Fruit fly (Drosophila melanogaster) whole organism, embryonic: Measurements from ENCODE around the gene Mst36Fb.

Experiments used
- Asciz ChIP-seq: fragments of 200-800 bp; sonication (Bioruptor generic); optimal IDR thresholded peaks from 2 replicates; lab custom pipeline; 2017; ENCODE audit warnings: missing biosample characterization, mild to moderate bottlenecking, missing genetic modification characterization, missing genetic modification reagents
- Bteb2 ChIP-seq: fragments of 200-800 bp; sonication (Bioruptor generic); optimal IDR thresholded peaks from 2 replicates; lab custom pipeline; 2016; ENCODE audit warnings: missing biosample characterization, missing genetic modification characterization
- CG10274 ChIP-seq: fragments of 200-800 bp; sonication (Bioruptor generic); optimal IDR thresholded peaks from 3 replicates; lab custom pipeline; 2017; ENCODE audit warnings: missing biosample characterization, mild to moderate bottlenecking, missing genetic modification characterization
- CG10654 ChIP-seq: fragments of 200-800 bp; sonication (Bioruptor generic); optimal IDR thresholded peaks from 2 replicates; lab custom pipeline; 2016; ENCODE audit warnings: missing biosample characterization, missing genetic modification characterization
- CG11093 ChIP-seq: fragments of 200-800 bp; sonication (Bioruptor generic); IDR thresholded peaks from 3 replicates; pipeline ENCODE4 v1.3.6; 2022; ENCODE audit warnings: missing biosample characterization, missing genetic modification characterization
- CG11695 ChIP-seq: fragments of 200-800 bp; sonication (Bioruptor generic); IDR thresholded peaks from 3 replicates; pipeline ENCODE4 v1.3.6; 2022; ENCODE audit warnings: missing biosample characterization, missing genetic modification characterization
- CG12744 ChIP-seq: fragments of 200-800 bp; sonication (Bioruptor generic); optimal IDR thresholded peaks from 2 replicates; lab custom pipeline; 2016; ENCODE audit warnings: missing biosample characterization, missing genetic modification characterization
- CG13123 ChIP-seq: fragments of 200-800 bp; sonication (Bioruptor generic); optimal IDR thresholded peaks from 2 replicates; lab custom pipeline; 2016; ENCODE audit warnings: missing biosample characterization, missing genetic modification characterization
- CG14667 ChIP-seq: fragments of 200-800 bp; sonication (Bioruptor generic); IDR thresholded peaks from 2 replicates; pipeline ENCODE4 v1.3.6; 2022; ENCODE audit warnings: missing biosample characterization, missing genetic modification characterization
- CG17328 ChIP-seq: fragments of 200-800 bp; sonication (Bioruptor generic); IDR thresholded peaks from 2 replicates; pipeline ENCODE4 v1.3.6; 2022; ENCODE audit warnings: missing biosample characterization, missing genetic modification characterization
- CG2116 ChIP-seq: fragments of 200-800 bp; sonication (Bioruptor generic); optimal IDR thresholded peaks from 3 replicates; lab custom pipeline; 2018; ENCODE audit warnings: missing biosample characterization, mild to moderate bottlenecking, missing genetic modification characterization
- CG31388 ChIP-seq: fragments of 200-800 bp; sonication (Bioruptor generic); optimal IDR thresholded peaks from 2 replicates; lab custom pipeline; 2016; ENCODE audit warnings: missing biosample characterization, missing genetic modification characterization
- CG32767 ChIP-seq: fragments of 200-800 bp; sonication (Bioruptor generic); IDR thresholded peaks from 2 replicates; pipeline ENCODE4 v1.3.6; 2022; ENCODE audit warnings: missing biosample characterization, missing genetic modification characterization
- CG34376 ChIP-seq: fragments of 200-800 bp; sonication (Bioruptor generic); optimal IDR thresholded peaks from 2 replicates; lab custom pipeline; 2018; ENCODE audit warnings: missing biosample characterization, mild to moderate bottlenecking, missing genetic modification characterization
- CG4360 ChIP-seq: fragments of 200-800 bp; sonication (Bioruptor generic); IDR thresholded peaks from 2 replicates; pipeline ENCODE4 v1.3.6; 2022; ENCODE audit warnings: missing biosample characterization, missing genetic modification characterization
- CG5180 ChIP-seq: fragments of 200-800 bp; sonication (Bioruptor generic); optimal IDR thresholded peaks from 3 replicates; lab custom pipeline; 2017; ENCODE audit warnings: missing biosample characterization, missing genetic modification characterization, mild to moderate bottlenecking, moderate library complexity, missing genetic modification reagents
- CG5245 ChIP-seq: fragments of 200-800 bp; sonication (Bioruptor generic); optimal IDR thresholded peaks from 3 replicates; lab custom pipeline; 2016; ENCODE audit warnings: missing biosample characterization, missing genetic modification characterization
- CG5953 ChIP-seq: fragments of 200-800 bp; sonication (Bioruptor generic); IDR thresholded peaks from 2 replicates; pipeline ENCODE4 v1.3.6; 2022; ENCODE audit warnings: missing biosample characterization, missing genetic modification characterization
- CG7745 ChIP-seq: fragments of 200-800 bp; sonication (Bioruptor generic); optimal IDR thresholded peaks from 2 replicates; lab custom pipeline; 2018; ENCODE audit warnings: missing biosample characterization, mild to moderate bottlenecking, missing genetic modification characterization, moderate library complexity
- CG8281 ChIP-seq: fragments of 200-800 bp; sonication (Bioruptor generic); optimal IDR thresholded peaks from 2 replicates; lab custom pipeline; 2018; ENCODE audit warnings: missing biosample characterization, mild to moderate bottlenecking, missing genetic modification characterization, moderate library complexity
- Dbx ChIP-seq: fragments of 200-800 bp; sonication (Bioruptor generic); IDR thresholded peaks from 3 replicates; pipeline ENCODE4 v1.3.6; 2022; ENCODE audit warnings: missing biosample characterization, missing genetic modification characterization
- Deaf1 ChIP-seq: fragments of 200-800 bp; optimal IDR thresholded peaks from 3 replicates; lab custom pipeline; 2019; ENCODE audit warnings: missing biosample characterization, mild to moderate bottlenecking, missing genetic modification characterization, moderate library complexity
- Dek ChIP-seq: fragments of 200-800 bp; sonication (Bioruptor generic); optimal IDR thresholded peaks from 3 replicates; lab custom pipeline; 2019; ENCODE audit warnings: missing biosample characterization, mild to moderate bottlenecking, missing genetic modification characterization, moderate library complexity
- Doc2 ChIP-seq: fragments of 200-800 bp; sonication (Bioruptor generic); IDR thresholded peaks from 2 replicates; pipeline ENCODE4 v1.3.6; 2022; ENCODE audit warnings: missing biosample characterization, missing genetic modification characterization
- E2f2 ChIP-seq: fragments of 200-800 bp; sonication (Bioruptor generic); IDR thresholded peaks from 2 replicates; pipeline ENCODE4 v1.3.6; 2022; ENCODE audit warnings: missing biosample characterization, missing genetic modification characterization
- ERR ChIP-seq: fragments of 200-800 bp; sonication (Bioruptor generic); optimal IDR thresholded peaks from 2 replicates; lab custom pipeline; 2016; ENCODE audit warnings: missing biosample characterization, missing genetic modification characterization
- Elba2 ChIP-seq: fragments of 200-800 bp; sonication (Bioruptor generic); optimal IDR thresholded peaks from 3 replicates; lab custom pipeline; 2016; ENCODE audit warnings: missing biosample characterization, missing genetic modification characterization
- HLH4C ChIP-seq: fragments of 200-800 bp; sonication (Bioruptor generic); IDR thresholded peaks from 3 replicates; pipeline ENCODE4 v1.3.6; 2022; ENCODE audit warnings: missing biosample characterization, missing genetic modification characterization; ENCODE audit not compliant: partially characterized antibody
- Max ChIP-seq: fragments of 200-800 bp; sonication (Bioruptor generic); optimal IDR thresholded peaks from 2 replicates; lab custom pipeline; 2016; ENCODE audit warnings: missing biosample characterization, mild to moderate bottlenecking, missing genetic modification characterization
- Ptx1 ChIP-seq: fragments of 200-800 bp; sonication (Bioruptor generic); IDR thresholded peaks from 2 replicates; pipeline ENCODE4 v1.3.6; 2022; ENCODE audit warnings: missing biosample characterization, missing genetic modification characterization
- Rx ChIP-seq: fragments of 200-800 bp; sonication (Bioruptor generic); IDR thresholded peaks from 2 replicates; pipeline ENCODE4 v1.3.6; 2022; ENCODE audit warnings: missing biosample characterization, missing genetic modification characterization
- Sox100B ChIP-seq: fragments of 200-800 bp; sonication (Bioruptor generic); optimal IDR thresholded peaks from 3 replicates; lab custom pipeline; 2018; ENCODE audit warnings: missing biosample characterization, mild to moderate bottlenecking, missing genetic modification characterization
- Sry-δ ChIP-seq: fragments of 200-800 bp; sonication (Bioruptor generic); optimal IDR thresholded peaks from 2 replicates; lab custom pipeline; 2016; ENCODE audit warnings: missing biosample characterization, missing genetic modification characterization
- Taf1 ChIP-seq: fragments of 200-800 bp; sonication (Bioruptor generic); IDR thresholded peaks from 2 replicates; pipeline ENCODE4 v1.3.6; 2022; ENCODE audit warnings: missing biosample characterization, missing genetic modification characterization
- Tbp ChIP-seq: fragments of >200 bp; optimal IDR thresholded peaks from 2 replicates; lab custom pipeline; 2018; ENCODE audit warnings: missing biosample characterization, missing genetic modification characterization
- az2 ChIP-seq: fragments of 200-800 bp; sonication (Bioruptor generic); optimal IDR thresholded peaks from 3 replicates; lab custom pipeline; 2016; ENCODE audit warnings: missing biosample characterization, missing genetic modification characterization
- ci ChIP-seq: fragments of 200-800 bp; sonication (Bioruptor generic); IDR thresholded peaks from 3 replicates; pipeline ENCODE4 v1.3.6; 2022; ENCODE audit warnings: missing biosample characterization, missing genetic modification characterization
- crol ChIP-seq: fragments of 200-800 bp; sonication (Bioruptor generic); IDR thresholded peaks from 2 replicates; pipeline ENCODE4 v1.3.6; 2022; ENCODE audit warnings: missing biosample characterization, missing genetic modification characterization
- dpn ChIP-seq, 2 experiments: fragments of 200-800 bp; sonication (Bioruptor generic); optimal IDR thresholded peaks; 3 replicates each; lab custom pipeline; 2016; ENCODE audit warnings: missing biosample characterization in 2 of 2, missing genetic modification characterization in 2 of 2
- ftz-f1 ChIP-seq: fragments of 200-800 bp; sonication (Bioruptor generic); optimal IDR thresholded peaks from 2 replicates; lab custom pipeline; 2016; ENCODE audit warnings: missing biosample characterization, missing genetic modification characterization
- gsb ChIP-seq: fragments of 200-800 bp; sonication (Bioruptor generic); IDR thresholded peaks from 2 replicates; pipeline ENCODE4 v1.3.6; 2022; ENCODE audit warnings: missing biosample characterization, missing genetic modification characterization
- inv ChIP-seq: fragments of 200-800 bp; sonication (Bioruptor generic); IDR thresholded peaks from 2 replicates; pipeline ENCODE4 v1.3.6; 2022; ENCODE audit warnings: missing biosample characterization, missing genetic modification characterization; ENCODE audit not compliant: partially characterized antibody
- lola ChIP-seq, 3 experiments: fragments of >200 bp in 2 of 3; fragments of 200-800 bp in 1 of 3; sonication (Bioruptor generic) in 1 of 3; optimal IDR thresholded peaks; 2 replicates each; lab custom pipeline; 2017 to 2019; ENCODE audit warnings: missing biosample characterization in 3 of 3, missing genetic modification characterization in 3 of 3, mild to moderate bottlenecking in 1 of 3, moderate library complexity in 1 of 3
- lov ChIP-seq, 2 experiments: fragments of 200-800 bp in 1 of 2; fragments of >200 bp in 1 of 2; sonication (Bioruptor generic) in 1 of 2; IDR thresholded peaks in 1 of 2; optimal IDR thresholded peaks in 1 of 2; 2 replicates in 1 of 2; 3 replicates in 1 of 2; pipeline versions ENCODE4 v1.3.6 to Lab custom; 2017 to 2022; ENCODE audit warnings: missing biosample characterization in 1 of 2, missing genetic modification characterization in 1 of 2
- mld ChIP-seq: fragments of 200-800 bp; sonication (Bioruptor generic); IDR thresholded peaks from 3 replicates; pipeline ENCODE4 v1.3.6; 2022; ENCODE audit warnings: missing biosample characterization, missing genetic modification characterization; ENCODE audit not compliant: partially characterized antibody
- pzg ChIP-seq: fragments of 200-800 bp; sonication (Bioruptor generic); optimal IDR thresholded peaks from 3 replicates; lab custom pipeline; 2018; ENCODE audit warnings: missing biosample characterization, mild to moderate bottlenecking, missing genetic modification characterization, moderate library complexity
- sisA ChIP-seq: fragments of 200-800 bp; sonication (Bioruptor generic); IDR thresholded peaks from 2 replicates; pipeline ENCODE4 v1.3.6; 2022; ENCODE audit warnings: missing biosample characterization, missing genetic modification characterization
- sqz ChIP-seq: fragments of 200-800 bp; sonication (Bioruptor generic); optimal IDR thresholded peaks from 3 replicates; lab custom pipeline; 2018; ENCODE audit warnings: missing biosample characterization, mild to moderate bottlenecking, missing genetic modification characterization
- stwl ChIP-seq: fragments of 200-800 bp; sonication (Bioruptor generic); optimal IDR thresholded peaks from 3 replicates; lab custom pipeline; 2018; ENCODE audit warnings: missing biosample characterization, mild to moderate bottlenecking, missing genetic modification characterization, moderate library complexity

Gene Mst36Fb

DNA sequence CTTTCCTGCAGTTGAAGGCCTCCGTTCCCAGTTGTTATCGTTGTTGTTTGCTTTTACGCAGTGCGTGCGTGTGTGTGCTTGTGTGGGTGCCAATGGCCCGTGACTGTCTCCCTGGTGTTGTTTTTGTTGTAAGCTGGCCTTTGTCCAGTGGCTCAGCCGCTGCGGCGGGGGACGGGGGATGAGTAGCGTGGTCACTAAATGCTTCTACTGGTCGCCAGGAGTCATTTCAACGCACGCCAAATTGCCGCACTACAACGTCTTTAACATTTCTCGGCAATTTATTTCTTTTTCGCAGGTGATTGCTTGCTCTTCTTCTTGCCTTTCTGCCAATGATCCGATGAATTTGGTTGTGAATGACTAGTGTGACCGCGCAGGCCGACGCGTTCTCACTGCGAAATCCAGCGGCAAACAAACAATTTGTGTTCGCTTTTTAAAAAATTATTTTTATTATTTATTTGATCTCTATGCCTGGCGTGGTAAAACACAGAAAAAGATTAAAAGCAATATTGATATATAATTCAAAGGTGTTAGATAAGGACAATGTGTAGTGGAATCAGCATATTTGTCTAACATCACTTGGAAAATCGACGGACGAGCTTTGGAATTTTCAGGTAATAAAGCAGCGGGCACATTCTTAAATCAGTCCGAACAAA, 33.5 kb upstream of the Mst36Fb start, which contains the start of the genes Faf2 and Grip71 (continued):
- peak; percentile 37 for TF ChIP-seq ERR (GFP tag; lab: Kevin White, UChicago)
- 0 out of 3 replicates have a peak, but pooled peaks have one; percentile 31 for TF ChIP-seq HLH4C (GFP tag; lab: Robert Waterston, UW)
- peak; percentile 92 for TF ChIP-seq CG10654 (GFP tag; lab: Kevin White, UChicago)
- peak; percentile 96 for TF ChIP-seq CG11093 (GFP tag; lab: Robert Waterston, UW)
- peak; percentile 83 for TF ChIP-seq pzg (GFP tag; lab: Kevin White, UChicago)
- peak; percentile 54 for TF ChIP-seq Elba2 (GFP tag; lab: Kevin White, UChicago)
- peak; percentile 89 for TF ChIP-seq CG5953 (GFP tag; lab: Robert Waterston, UW)
- TF ChIP-seq ftz-f1 (GFP tag; lab: Kevin White, UChicago): peak; percentile 59
- peak; percentile 60 for TF ChIP-seq Sry-δ (GFP tag; lab: Kevin White, UChicago)
- TF ChIP-seq CG4360 (GFP tag; lab: Robert Waterston, UW): peak; percentile 88
- TF ChIP-seq sisA (GFP tag; lab: Robert Waterston, UW): peak; percentile 98
- peak; percentile 92 for TF ChIP-seq Dek (tag; lab: Kevin White, UChicago)
- peak; percentile 74 for TF ChIP-seq stwl
- TF ChIP-seq Tbp (GFP tag; lab: Kevin White, UChicago): no peak
- TF ChIP-seq Max (GFP tag; lab: Kevin White, UChicago): peak; percentile 79
- TF ChIP-seq gsb: peak; percentile 88
- peak; percentile 52 for TF ChIP-seq CG10274
- TF ChIP-seq sqz (GFP tag; lab: Kevin White, UChicago): no peak
- peak; percentile 83 for TF ChIP-seq CG32767
- no peak for TF ChIP-seq CG34376
- peak; percentile 68 for TF ChIP-seq CG12744
- peak in 2 of 3 experiments; percentile 86 to 98 for TF ChIP-seq lola (GFP tag; optimal IDR thresholded peaks at IDR 0.05; lab: Kevin White, UChicago)
- TF ChIP-seq Taf1 (GFP tag; lab: Robert Waterston, UW): peak; percentile 79
- TF ChIP-seq CG8281 (tag; lab: Kevin White, UChicago): peak; percentile 63
- TF ChIP-seq CG5245 (GFP tag; lab: Kevin White, UChicago): peak; percentile 87
- no peak for TF ChIP-seq mld (GFP tag; lab: Robert Waterston, UW)
- peak; percentile 95 for TF ChIP-seq CG14667 (GFP tag; lab: Robert Waterston, UW)
- TF ChIP-seq CG2116 (GFP tag; lab: Kevin White, UChicago): peak; percentile 77
- TF ChIP-seq Rx (GFP tag; lab: Robert Waterston, UW): peak; percentile 93
- peak; percentile 36 for TF ChIP-seq CG5180
- TF ChIP-seq Asciz (GFP tag; lab: Kevin White, UChicago): peak; percentile 68
- TF ChIP-seq Doc2 (GFP tag; lab: Robert Waterston, UW): peak; percentile 90
- TF ChIP-seq Bteb2 (GFP tag; lab: Kevin White, UChicago): peak; percentile 79
- TF ChIP-seq Deaf1 (tag; lab: Kevin White, UChicago): peak; percentile 58
- peak; percentile 87 for TF ChIP-seq CG13123 (GFP tag; lab: Kevin White, UChicago)
- TF ChIP-seq CG11695 (GFP tag; lab: Robert Waterston, UW): peak; percentile 84
- peak; percentile 88 for TF ChIP-seq CG31388 (GFP tag; lab: Kevin White, UChicago)
- TF ChIP-seq CG17328 (GFP tag; lab: Robert Waterston, UW): peak; percentile 91
- no peak; the same call in 1 of the 2 replicates for TF ChIP-seq inv (GFP tag; lab: Robert Waterston, UW)
- peak; percentile 95 for TF ChIP-seq Dbx (GFP tag; lab: Robert Waterston, UW)
- peak; percentile 86 for TF ChIP-seq E2f2
- no peak for TF ChIP-seq lov (optimal IDR thresholded peaks at IDR 0.05; lab: Kevin White, UChicago)
- TF ChIP-seq lov (GFP tag; IDR thresholded peaks at IDR 0.05; lab: Robert Waterston, UW): peak; percentile 78
- no peak for TF ChIP-seq Sox100B
- peak; percentile 87 to 92 for TF ChIP-seq dpn (GFP tag; optimal IDR thresholded peaks at IDR 0.05; lab: Kevin White, UChicago)
- TF ChIP-seq crol: no peak; the same call in 1 of the 2 replicates
- peak; percentile 91 for TF ChIP-seq az2
- peak; percentile 97 for TF ChIP-seq Ptx1 (GFP tag; lab: Robert Waterston, UW)
- TF ChIP-seq ci (GFP tag; lab: Robert Waterston, UW): peak; percentile 96
- TF ChIP-seq CG7745 (tag; lab: Kevin White, UChicago): no peak
